Fruit fly (Drosophila melanogaster) whole organism, pupa: ENCODE data around the gene CG4186.

Experiments used
- CG10348 ChIP-seq: fragments of 200-800 bp; sonication (Bioruptor generic); IDR thresholded peaks from 2 replicates; pipeline ENCODE4 v1.3.6; 2022; ENCODE audit warnings: missing biosample characterization, missing genetic modification characterization
- CG12605 ChIP-seq: fragments of 200-800 bp; sonication (Bioruptor generic); IDR thresholded peaks from 2 replicates; pipeline ENCODE4 v1.3.6; 2022; ENCODE audit warnings: missing biosample characterization, missing genetic modification characterization
- CG13204 ChIP-seq: fragments of 200-800 bp; sonication (Bioruptor generic); optimal IDR thresholded peaks from 2 replicates; lab custom pipeline; 2018; ENCODE audit warnings: missing biosample characterization, mild to moderate bottlenecking, missing genetic modification characterization, moderate library complexity
- CG14655 ChIP-seq: fragments of 200-800 bp; sonication (Bioruptor generic); optimal IDR thresholded peaks from 3 replicates; lab custom pipeline; 2017; ENCODE audit warnings: mild to moderate bottlenecking, missing biosample characterization, missing genetic modification reagents, missing genetic modification characterization
- CG15710 ChIP-seq: fragments of 200-800 bp; sonication (Bioruptor generic); optimal IDR thresholded peaks from 2 replicates; lab custom pipeline; 2018; ENCODE audit warnings: missing biosample characterization, mild to moderate bottlenecking, missing genetic modification characterization, moderate library complexity
- CG17806 ChIP-seq: fragments of 200-800 bp; sonication (Bioruptor generic); optimal IDR thresholded peaks from 2 replicates; lab custom pipeline; 2018; ENCODE audit warnings: missing biosample characterization, mild to moderate bottlenecking, missing genetic modification characterization, moderate library complexity
- CG32121 ChIP-seq: fragments of 200-800 bp; sonication (Bioruptor generic); IDR thresholded peaks from 2 replicates; pipeline ENCODE4 v1.3.6; 2022; ENCODE audit warnings: missing biosample characterization, missing genetic modification characterization
- CG34367 ChIP-seq: fragments of 200-800 bp; sonication (Bioruptor generic); optimal IDR thresholded peaks from 2 replicates; lab custom pipeline; 2018; ENCODE audit warnings: missing biosample characterization, mild to moderate bottlenecking, missing genetic modification characterization
- CG4496 ChIP-seq: fragments of 200-800 bp; sonication (Bioruptor generic); IDR thresholded peaks from 3 replicates; pipeline ENCODE4 v1.3.6; 2022; ENCODE audit warnings: missing biosample characterization, missing genetic modification characterization
- CG8159 ChIP-seq: fragments of 200-800 bp; sonication (Bioruptor generic); optimal IDR thresholded peaks from 3 replicates; lab custom pipeline; 2018; ENCODE audit warnings: missing biosample characterization, mild to moderate bottlenecking, missing genetic modification characterization, moderate library complexity
- CG8301 ChIP-seq: fragments of 200-800 bp; sonication (Bioruptor generic); optimal IDR thresholded peaks from 2 replicates; lab custom pipeline; 2018; ENCODE audit warnings: missing biosample characterization, mild to moderate bottlenecking, missing genetic modification characterization
- CG9948 ChIP-seq: fragments of 200-800 bp; sonication (Bioruptor generic); optimal IDR thresholded peaks from 2 replicates; lab custom pipeline; 2018; ENCODE audit warnings: missing biosample characterization, mild to moderate bottlenecking, missing genetic modification characterization, moderate library complexity
- D1 ChIP-seq: fragments of 200-800 bp; sonication (Bioruptor generic); optimal IDR thresholded peaks from 2 replicates; lab custom pipeline; 2018; ENCODE audit warnings: missing biosample characterization, mild to moderate bottlenecking, missing genetic modification characterization, moderate library complexity
- EcR ChIP-seq: fragments of 200-800 bp; sonication (Bioruptor generic); optimal IDR thresholded peaks from 3 replicates; lab custom pipeline; 2019; ENCODE audit warnings: missing biosample characterization, missing genetic modification characterization, mild to moderate bottlenecking, moderate library complexity, missing genetic modification reagents
- Ets98B ChIP-seq: fragments of 200-800 bp; sonication (Bioruptor generic); IDR thresholded peaks from 2 replicates; pipeline ENCODE4 v1.3.6; 2022; ENCODE audit warnings: missing biosample characterization, missing genetic modification characterization
- Pif1A ChIP-seq: fragments of 200-800 bp; sonication (Bioruptor generic); optimal IDR thresholded peaks from 3 replicates; lab custom pipeline; 2016; ENCODE audit warnings: missing biosample characterization, missing genetic modification characterization
- Pif1B ChIP-seq: fragments of 200-800 bp; sonication (Bioruptor generic); optimal IDR thresholded peaks from 3 replicates; lab custom pipeline; 2016; ENCODE audit warnings: missing biosample characterization, missing genetic modification characterization
- Snoo ChIP-seq: fragments of 200-800 bp; sonication (Bioruptor generic); optimal IDR thresholded peaks from 3 replicates; lab custom pipeline; 2017; ENCODE audit warnings: missing biosample characterization, mild to moderate bottlenecking, missing genetic modification characterization, inconsistent platforms
- fd96Ca ChIP-seq: fragments of 200-800 bp; sonication (Bioruptor generic); IDR thresholded peaks from 3 replicates; pipeline ENCODE4 v1.3.6; 2022; ENCODE audit warnings: missing biosample characterization, missing genetic modification characterization
- gl ChIP-seq: fragments of 200-800 bp; sonication (Bioruptor generic); optimal IDR thresholded peaks from 2 replicates; lab custom pipeline; 2018; ENCODE audit warnings: missing biosample characterization, mild to moderate bottlenecking, missing genetic modification characterization
- rn ChIP-seq: fragments of 200-800 bp; sonication (Bioruptor generic); IDR thresholded peaks from 2 replicates; pipeline ENCODE4 v1.3.6; 2022; ENCODE audit warnings: missing biosample characterization, missing genetic modification characterization

Gene CG4186

dm6 chr3L:20767227-20767626 lies 2.2 kb upstream of the CG4186 start:
- TF ChIP-seq CG17806 (tag; lab: Kevin White, UChicago) (no peak), CG14655 (no peak)
- TF ChIP-seq, all 21 proteins: peak for 0

- TF ChIP-seq EcR (GFP tag; lab: Kevin White, UChicago) (peak; percentile 9), CG9948 (tag; lab: Kevin White, UChicago) (no peak), CG14655 (peak; percentile 16), fd96Ca (no peak), CG4496 (no peak), CG15710 (tag; lab: Kevin White, UChicago) (peak; percentile 25), CG34367 (peak; percentile 25), D1 (peak; percentile 8), CG10348 (no peak), CG8159 (tag; lab: Kevin White, UChicago) (peak; percentile 30), CG32121 (GFP tag; lab: Robert Waterston, UW) (no peak), Pif1B (peak; percentile 6)
Observed at dm6 chr3L:20771001-20771890, 1.9 kb downstream of the CG4186 start, which contains the start of the genes CG4042 and Pitslre. Gene CG4042 (minus strand): TSS chr3L:20771507. Gene Pitslre (plus strand): TSS chr3L:20771528.

DNA sequence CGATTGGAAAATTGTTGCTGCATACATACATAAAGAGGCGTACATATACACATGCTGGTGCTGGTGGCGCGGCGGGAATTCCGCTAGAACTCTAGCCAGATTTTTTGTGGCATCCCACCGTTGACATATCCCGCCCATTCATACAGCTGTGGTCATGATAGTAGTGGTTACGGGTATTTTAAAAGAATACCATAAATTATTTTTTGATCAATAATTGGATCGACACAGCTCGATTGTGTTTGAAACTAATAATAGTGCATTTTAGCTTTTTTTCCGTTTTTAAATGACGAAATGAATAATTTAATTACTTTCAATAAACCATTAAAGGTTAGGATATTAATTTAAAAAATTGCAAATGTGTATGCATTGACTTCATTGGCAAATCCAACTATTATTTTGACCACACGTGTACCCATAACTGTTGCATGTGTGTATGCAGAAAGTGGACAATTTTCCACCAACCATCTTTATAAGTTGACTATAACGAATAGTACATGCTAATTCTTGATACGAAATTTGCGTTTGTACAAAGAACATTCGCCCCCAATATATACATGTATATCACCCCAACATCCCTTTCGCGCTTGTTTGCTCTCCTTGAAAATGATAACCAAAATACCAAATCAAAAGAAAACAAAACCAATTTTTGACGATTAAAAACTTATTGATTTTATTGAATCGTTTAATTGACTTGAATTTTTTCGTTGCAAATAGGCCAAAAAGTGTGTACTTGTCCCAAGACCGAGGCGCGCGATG lies 2.7 kb downstream of the CG4186 start:
- TF ChIP-seq Pif1A (peak; percentile 84), CG9948 (tag; lab: Kevin White, UChicago) (peak; percentile 76), D1 (no peak), CG32121 (GFP tag; lab: Robert Waterston, UW) (peak; percentile 86), CG17806 (tag; lab: Kevin White, UChicago) (peak; percentile 81), CG14655 (peak; percentile 80), CG13204 (GFP tag; lab: Kevin White, UChicago) (no peak), Pif1B (peak; percentile 86), CG15710 (tag; lab: Kevin White, UChicago) (peak; percentile 73), Snoo (peak; percentile 67), Ets98B (peak; percentile 88), rn (GFP tag; lab: Robert Waterston, UW) (peak; percentile 69), CG4496 (peak; percentile 89), CG34367 (peak; percentile 79), fd96Ca (peak; percentile 67; the same call in 2 of the 3 replicates), EcR (GFP tag; lab: Kevin White, UChicago) (no peak), CG8159 (tag; lab: Kevin White, UChicago) (peak; percentile 77), gl (peak; percentile 52), CG10348 (no peak), CG12605 (peak; percentile 89), CG8301 (peak; percentile 84)

dm6 chr3L:20772647-20773015 lies 3.2 kb downstream of the CG4186 start:
- no peak for TF ChIP-seq CG8159 (tag; lab: Kevin White, UChicago)
- TF ChIP-seq CG17806 (tag; lab: Kevin White, UChicago): no peak
- no peak for TF ChIP-seq rn (GFP tag; lab: Robert Waterston, UW)
- TF ChIP-seq CG10348: no peak
- TF ChIP-seq Pif1B: no peak
- TF ChIP-seq CG15710 (tag; lab: Kevin White, UChicago): no peak
- no peak for TF ChIP-seq CG34367
- no peak for TF ChIP-seq Pif1A
- no peak for TF ChIP-seq CG4496
- no peak for TF ChIP-seq CG8301

DNA sequence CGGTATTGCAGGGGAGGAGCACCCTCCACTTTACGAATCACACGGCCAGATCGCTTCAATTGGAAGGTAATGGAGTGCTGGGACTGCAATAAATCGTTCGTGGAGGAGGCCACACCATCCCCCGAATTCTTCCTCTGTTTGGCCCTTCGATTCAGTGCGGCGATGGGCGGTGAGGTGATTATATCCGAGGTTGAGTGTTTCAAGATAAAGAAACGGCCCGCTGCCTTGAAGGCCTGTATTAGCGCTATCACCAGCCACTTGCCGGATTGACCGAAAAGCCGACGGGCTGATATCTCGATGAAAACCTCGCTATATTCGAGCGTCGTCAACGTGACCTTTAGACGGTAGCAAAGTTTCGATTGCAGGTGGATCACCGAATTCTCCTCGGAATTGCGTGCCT lies 8.1 kb downstream of the CG4186 start:
- no peak for TF ChIP-seq Ets98B

- TF ChIP-seq CG4496: peak; percentile 81
- TF ChIP-seq rn (GFP tag; lab: Robert Waterston, UW): peak; percentile 58
- no peak for TF ChIP-seq Pif1B
- TF ChIP-seq CG8159 (tag; lab: Kevin White, UChicago): peak; percentile 64
- peak; percentile 54 for TF ChIP-seq Snoo
- peak; percentile 74 for TF ChIP-seq fd96Ca
- no peak for TF ChIP-seq CG14655
- TF ChIP-seq Pif1A: no peak
- TF ChIP-seq CG15710 (tag; lab: Kevin White, UChicago): peak; percentile 53
- TF ChIP-seq CG32121 (GFP tag; lab: Robert Waterston, UW): peak; percentile 39; the same call in 1 of the 2 replicates
- TF ChIP-seq EcR (GFP tag; lab: Kevin White, UChicago): no peak
- TF ChIP-seq CG13204 (GFP tag; lab: Kevin White, UChicago): no peak
- peak; percentile 49 for TF ChIP-seq CG17806 (tag; lab: Kevin White, UChicago)
- TF ChIP-seq CG34367: peak; percentile 38
- TF ChIP-seq Ets98B: no peak
- peak; percentile 52 for TF ChIP-seq CG9948 (tag; lab: Kevin White, UChicago)
- TF ChIP-seq CG8301: peak; percentile 51
- TF ChIP-seq CG12605: no peak
- TF ChIP-seq D1: no peak
Observed at dm6 chr3L:20778224-20779063, 9.1 kb downstream of the CG4186 start, which contains the start of the genes Pex16 and Pex14. Gene Pex16 (minus strand): TSS chr3L:20778264. Gene Pex14 (plus strand): TSS chr3L:20778799.
